Worm (Caenorhabditis elegans) whole organism, L2 larva: Measurements from ENCODE around the gene R07E4.5.

Experiments used
- C34F6.9 ChIP-seq: fragments of 150-350 bp; optimal IDR thresholded peaks from 2 replicates; lab custom pipeline; 2014; ENCODE audit warnings: missing biosample characterization, missing genetic modification characterization
- F13H6.1 ChIP-seq: sonication (generic microtip); optimal IDR thresholded peaks from 2 replicates; lab custom pipeline; 2016; ENCODE audit warnings: missing genetic modification characterization, missing compliant biosample characterization
- R02D3.7 ChIP-seq: fragments of 150-350 bp; optimal IDR thresholded peaks from 2 replicates; lab custom pipeline; 2014; ENCODE audit warnings: missing biosample characterization, missing genetic modification characterization
- Y55F3AM.14 ChIP-seq: fragments of 200-800 bp; sonication (Bioruptor generic); optimal IDR thresholded peaks from 2 replicates; lab custom pipeline; 2018; ENCODE audit warnings: mild to moderate bottlenecking, missing genetic modification characterization, missing compliant biosample characterization
- ZK546.5 ChIP-seq: sonication (generic microtip); optimal IDR thresholded peaks from 2 replicates; lab custom pipeline; 2017; ENCODE audit warnings: missing biosample characterization, missing genetic modification characterization
- alr-1 ChIP-seq: fragments of 150-350 bp; optimal IDR thresholded peaks from 2 replicates; lab custom pipeline; 2014; ENCODE audit warnings: missing biosample characterization, missing genetic modification characterization
- aly-2 ChIP-seq: fragments of 150-350 bp; optimal IDR thresholded peaks from 2 replicates; lab custom pipeline; 2014; ENCODE audit warnings: missing biosample characterization, missing genetic modification characterization
- ama-1 ChIP-seq: fragments of 150-350 bp; optimal IDR thresholded peaks from 2 replicates; lab custom pipeline; 2018; ENCODE audit warnings: inconsistent platforms
- blmp-1 ChIP-seq: sonication (generic microtip); optimal IDR thresholded peaks from 2 replicates; lab custom pipeline; 2017; ENCODE audit warnings: missing genetic modification characterization, mild to moderate bottlenecking, missing compliant biosample characterization, antibody characterized with exemption, moderate library complexity; ENCODE audit not compliant: insufficient read depth
- ceh-16 ChIP-seq: fragments of 150-350 bp; optimal IDR thresholded peaks from 2 replicates; lab custom pipeline; 2014; ENCODE audit warnings: missing biosample characterization, missing genetic modification characterization
- ceh-82 ChIP-seq: fragments of 150-350 bp; optimal IDR thresholded peaks from 2 replicates; lab custom pipeline; 2014; ENCODE audit warnings: missing biosample characterization, missing genetic modification characterization
- crh-2 ChIP-seq: sonication (generic microtip); optimal IDR thresholded peaks from 2 replicates; lab custom pipeline; 2017; ENCODE audit warnings: missing biosample characterization, missing genetic modification characterization
- dmd-4 ChIP-seq: sonication (generic microtip); optimal IDR thresholded peaks from 2 replicates; lab custom pipeline; 2017; ENCODE audit warnings: missing biosample characterization, missing genetic modification characterization
- egl-27 ChIP-seq: sonication (generic microtip); optimal IDR thresholded peaks from 3 replicates; lab custom pipeline; 2017; ENCODE audit warnings: missing biosample characterization, missing genetic modification reagents, missing genetic modification characterization
- elt-1 ChIP-seq: fragments of 150-350 bp; optimal IDR thresholded peaks from 2 replicates; lab custom pipeline; 2014; ENCODE audit warnings: missing biosample characterization, missing genetic modification characterization
- elt-3 ChIP-seq: sonication (generic microtip); optimal IDR thresholded peaks from 2 replicates; lab custom pipeline; 2017; ENCODE audit warnings: missing biosample characterization, missing genetic modification characterization
- fos-1 ChIP-seq: fragments of 150-350 bp; optimal IDR thresholded peaks from 2 replicates; lab custom pipeline; 2014; ENCODE audit warnings: missing biosample characterization, missing genetic modification characterization
- gmeb-1 ChIP-seq: fragments of 150-350 bp; optimal IDR thresholded peaks from 2 replicates; lab custom pipeline; 2014; ENCODE audit warnings: missing biosample characterization, missing genetic modification characterization
- lin-11 ChIP-seq: fragments of 150-350 bp; sonication (generic microtip); optimal IDR thresholded peaks from 2 replicates; lab custom pipeline; 2014; ENCODE audit warnings: missing biosample characterization, missing genetic modification characterization, inconsistent platforms, mixed read lengths
- lin-13 ChIP-seq: fragments of 150-350 bp; optimal IDR thresholded peaks from 2 replicates; lab custom pipeline; 2014; ENCODE audit warnings: missing biosample characterization, missing genetic modification reagents, missing genetic modification characterization
- lin-39 ChIP-seq: fragments of 150-350 bp; optimal IDR thresholded peaks from 2 replicates; lab custom pipeline; 2014; ENCODE audit warnings: missing biosample characterization, missing genetic modification reagents, missing genetic modification characterization
- lsy-2 ChIP-seq, 2 experiments: fragments of 150-350 bp in 1 of 2; sonication (generic microtip) in 1 of 2; optimal IDR thresholded peaks; 2 replicates each; lab custom pipeline; 2014 to 2017; ENCODE audit warnings: missing biosample characterization in 2 of 2, missing genetic modification characterization in 2 of 2
- mab-5 ChIP-seq: fragments of 150-350 bp; optimal IDR thresholded peaks from 2 replicates; lab custom pipeline; 2014; ENCODE audit warnings: missing biosample characterization, missing genetic modification characterization
- mbf-1 ChIP-seq: sonication (generic microtip); optimal IDR thresholded peaks from 2 replicates; lab custom pipeline; 2017; ENCODE audit warnings: missing biosample characterization, missing genetic modification characterization
- mdl-1 ChIP-seq, 2 experiments: fragments of 150-350 bp in 1 of 2; sonication (generic microtip) in 1 of 2; optimal IDR thresholded peaks; 2 replicates each; lab custom pipeline; 2017; ENCODE audit warnings: missing biosample characterization in 2 of 2, missing genetic modification characterization in 2 of 2
- nhr-10 ChIP-seq: sonication (generic microtip); optimal IDR thresholded peaks from 2 replicates; lab custom pipeline; 2017; ENCODE audit warnings: missing biosample characterization, missing genetic modification characterization
- nhr-11 ChIP-seq: fragments of 150-350 bp; optimal IDR thresholded peaks from 2 replicates; lab custom pipeline; 2014; ENCODE audit warnings: missing biosample characterization, missing genetic modification characterization
- nhr-12 ChIP-seq: fragments of 150-350 bp; optimal IDR thresholded peaks from 2 replicates; lab custom pipeline; 2014; ENCODE audit warnings: missing biosample characterization, missing genetic modification characterization
- nhr-129 ChIP-seq: fragments of 150-350 bp; optimal IDR thresholded peaks from 2 replicates; lab custom pipeline; 2014; ENCODE audit warnings: missing biosample characterization, missing genetic modification characterization
- nhr-21 ChIP-seq: fragments of 150-350 bp; optimal IDR thresholded peaks from 2 replicates; lab custom pipeline; 2014; ENCODE audit warnings: missing biosample characterization, missing genetic modification characterization
- nhr-23 ChIP-seq: fragments of 150-350 bp; optimal IDR thresholded peaks from 2 replicates; lab custom pipeline; 2014; ENCODE audit warnings: missing biosample characterization, missing genetic modification reagents, missing genetic modification characterization
- nhr-237 ChIP-seq: fragments of 150-350 bp; optimal IDR thresholded peaks from 2 replicates; lab custom pipeline; 2014; ENCODE audit warnings: missing biosample characterization, missing genetic modification characterization
- nhr-25 ChIP-seq: fragments of 150-350 bp; sonication (generic microtip); optimal IDR thresholded peaks from 3 replicates; lab custom pipeline; 2014; ENCODE audit warnings: missing biosample characterization, missing genetic modification characterization
- nhr-6 ChIP-seq: fragments of 150-350 bp; optimal IDR thresholded peaks from 2 replicates; lab custom pipeline; 2014; ENCODE audit warnings: missing biosample characterization, missing genetic modification characterization
- nhr-77 ChIP-seq: fragments of 150-350 bp; optimal IDR thresholded peaks from 2 replicates; lab custom pipeline; 2014; ENCODE audit warnings: missing biosample characterization, missing genetic modification characterization
- peb-1 ChIP-seq: fragments of 150-350 bp; optimal IDR thresholded peaks from 2 replicates; lab custom pipeline; 2014; ENCODE audit warnings: missing biosample characterization, missing genetic modification characterization
- sem-4 ChIP-seq: fragments of 150-350 bp; optimal IDR thresholded peaks from 2 replicates; lab custom pipeline; 2014; ENCODE audit warnings: missing biosample characterization, missing genetic modification reagents, missing genetic modification characterization
- skn-1 ChIP-seq: sonication (generic microtip); optimal IDR thresholded peaks from 2 replicates; lab custom pipeline; 2017; ENCODE audit warnings: missing biosample characterization, missing genetic modification characterization
- sma-3 ChIP-seq: sonication (generic microtip); optimal IDR thresholded peaks from 2 replicates; lab custom pipeline; 2016; ENCODE audit warnings: missing genetic modification reagents, missing genetic modification characterization, missing compliant biosample characterization
- sma-9 ChIP-seq, 2 experiments: fragments of 150-350 bp in 1 of 2; sonication (generic microtip) in 1 of 2; optimal IDR thresholded peaks; 2 replicates each; lab custom pipeline; 2014 to 2016; ENCODE audit warnings: missing genetic modification characterization in 2 of 2, mild to moderate bottlenecking in 1 of 2, missing biosample characterization in 1 of 2, missing compliant biosample characterization in 1 of 2, missing genetic modification reagents in 1 of 2, moderate library complexity in 1 of 2
- snpc-4 ChIP-seq: fragments of 150-350 bp; optimal IDR thresholded peaks from 2 replicates; lab custom pipeline; 2014; ENCODE audit warnings: missing biosample characterization, missing genetic modification characterization
- unc-39 ChIP-seq: fragments of 150-350 bp; optimal IDR thresholded peaks from 2 replicates; lab custom pipeline; 2014; ENCODE audit warnings: missing biosample characterization, missing genetic modification characterization
- unc-55 ChIP-seq: fragments of 150-350 bp; sonication (generic microtip); optimal IDR thresholded peaks from 3 replicates; lab custom pipeline; 2014; ENCODE audit warnings: missing biosample characterization, missing genetic modification reagents, missing genetic modification characterization
- unc-62 ChIP-seq: fragments of 150-350 bp; optimal IDR thresholded peaks from 2 replicates; lab custom pipeline; 2014; ENCODE audit warnings: missing biosample characterization, missing genetic modification reagents, missing genetic modification characterization
- zag-1 ChIP-seq: fragments of 150-350 bp; optimal IDR thresholded peaks from 2 replicates; lab custom pipeline; 2014; ENCODE audit warnings: missing biosample characterization, missing genetic modification characterization
- ztf-1 ChIP-seq: fragments of 200-800 bp; sonication (Bioruptor generic); conservative IDR thresholded peaks from 2 replicates; pipeline ENCODE4 v1.3.6; 2022; ENCODE audit warnings: missing genetic modification characterization, missing compliant biosample characterization
- ztf-11 ChIP-seq: sonication (generic microtip); optimal IDR thresholded peaks from 2 replicates; lab custom pipeline; 2017; ENCODE audit warnings: missing biosample characterization, missing genetic modification characterization
- ztf-4 ChIP-seq: fragments of 150-350 bp; optimal IDR thresholded peaks from 2 replicates; lab custom pipeline; 2014; ENCODE audit warnings: missing biosample characterization, missing genetic modification characterization

The R07E4.5 gene

DNA sequence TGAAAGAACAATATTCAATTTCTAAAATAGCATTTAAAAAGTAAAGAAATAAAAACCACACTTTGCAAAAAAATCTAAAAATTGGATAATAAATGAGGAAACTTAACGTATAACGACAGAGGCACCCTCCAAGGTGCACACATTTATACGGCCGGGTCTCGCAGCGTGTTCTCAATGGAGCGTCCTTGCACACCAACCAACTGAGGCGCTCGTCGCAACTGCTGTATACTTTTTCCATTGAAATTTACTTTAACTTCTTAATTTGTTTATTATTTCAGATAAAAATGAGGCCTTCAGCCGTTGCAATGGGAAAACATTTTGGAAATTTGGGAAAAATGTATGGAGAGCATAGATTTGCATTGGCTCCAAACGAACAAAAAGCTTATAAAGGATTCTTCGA, at the start of gene R07E4.5, which contains the start of gene R07E4.3:
Gene R07E4.5, minus strand, starts transcription at position 1 of the 400 bp plus-strand sequence.
Gene R07E4.3, plus strand, starts transcription at position 285 of the 400 bp plus-strand sequence.
- TF ChIP-seq ztf-11 (tag; lab: Kevin White, UChicago) (no peak), ZK546.5 (no peak), lin-13 (peak; percentile 77), alr-1 (tag; lab: Kevin White, UChicago) (no peak), mbf-1 (tag; lab: Kevin White, UChicago) (no peak), sma-9 (GFP tag; optimal IDR thresholded peaks at IDR 0.05; lab: Kevin White, UChicago) (peak; percentile 81), sma-9 (tag; optimal IDR thresholded peaks at IDR 0.05; lab: Kevin White, UChicago) (no peak), crh-2 (tag; lab: Kevin White, UChicago) (peak; percentile 70), ztf-1 (GFP tag; lab: Robert Waterston, UW) (no peak), snpc-4 (peak; percentile 0), fos-1 (tag; lab: Kevin White, UChicago) (peak; percentile 58), nhr-23 (tag; lab: Kevin White, UChicago) (no peak), lin-11 (tag; lab: Kevin White, UChicago) (peak; percentile 77), unc-62 (GFP tag; lab: Kevin White, UChicago) (no peak), nhr-11 (tag; lab: Kevin White, UChicago) (no peak), nhr-12 (tag; lab: Kevin White, UChicago) (no peak), unc-39 (tag; lab: Kevin White, UChicago) (no peak), dmd-4 (tag; lab: Kevin White, UChicago) (no peak), elt-1 (tag; lab: Kevin White, UChicago) (no peak), nhr-25 (tag; lab: Kevin White, UChicago) (peak; percentile 67), mdl-1 (tag; optimal IDR thresholded peaks at IDR 0.05; lab: Kevin White, UChicago) (no peak), egl-27 (tag; lab: Kevin White, UChicago) (peak; percentile 11), peb-1 (tag; lab: Kevin White, UChicago) (no peak), nhr-129 (tag; lab: Kevin White, UChicago) (peak; percentile 79), blmp-1 (tag; lab: Kevin White, UChicago) (peak; percentile 13), skn-1 (tag; lab: Kevin White, UChicago) (no peak), ceh-16 (tag; lab: Kevin White, UChicago) (no peak), unc-55 (GFP tag; lab: Kevin White, UChicago) (peak; percentile 91), nhr-21 (tag; lab: Kevin White, UChicago) (peak; percentile 62), sma-3 (peak; percentile 74), F13H6.1 (tag; lab: Kevin White, UChicago) (peak; percentile 71), lin-39 (tag; lab: Kevin White, UChicago) (no peak), nhr-6 (tag; lab: Kevin White, UChicago) (peak; percentile 13), nhr-10 (no peak), nhr-77 (no peak), aly-2 (no peak), nhr-237 (tag; lab: Kevin White, UChicago) (no peak), Y55F3AM.14 (GFP tag; lab: Kevin White, UChicago) (no peak), ztf-4 (tag; lab: Kevin White, UChicago) (no peak), ceh-82 (tag; lab: Kevin White, UChicago) (no peak), lsy-2 (tag; optimal IDR thresholded peaks at IDR 0.05; lab: Kevin White, UChicago) (peak in 1 of 2 experiments; percentile 80), elt-3 (no peak), zag-1 (tag; lab: Kevin White, UChicago) (no peak), C34F6.9 (tag; lab: Kevin White, UChicago) (peak; percentile 67), R02D3.7 (tag; lab: Kevin White, UChicago) (no peak), sem-4 (tag; lab: Kevin White, UChicago) (peak; percentile 54), gmeb-1 (tag; lab: Kevin White, UChicago) (peak; percentile 68), mab-5 (tag; lab: Kevin White, UChicago) (no peak), ama-1 (lab: Kevin White, UChicago) (no peak)
